Fruit fly (Drosophila melanogaster) whole organism, embryonic: ENCODE data around the gene Kr-h2.
A peak's percentile ranks its signal among the peaks of the same experiment; 100 is the strongest.

Experiments used
- Adf1 ChIP-seq: fragments of 200-800 bp; sonication (Bioruptor generic); IDR thresholded peaks from 2 replicates; pipeline ENCODE4 v1.3.6; 2022; ENCODE audit warnings: missing biosample characterization, missing genetic modification characterization
- Bdp1 ChIP-seq: fragments of 200-800 bp; sonication (Bioruptor generic); optimal IDR thresholded peaks from 3 replicates; lab custom pipeline; 2016; ENCODE audit warnings: missing biosample characterization, missing genetic modification characterization
- CG10462 ChIP-seq: fragments of 200-800 bp; sonication (Bioruptor generic); optimal IDR thresholded peaks from 2 replicates; lab custom pipeline; 2016; ENCODE audit warnings: missing biosample characterization, missing genetic modification characterization
- CG10543 ChIP-seq: fragments of 200-800 bp; sonication (Bioruptor generic); optimal IDR thresholded peaks from 3 replicates; lab custom pipeline; 2017; ENCODE audit warnings: missing biosample characterization, mild to moderate bottlenecking, missing genetic modification characterization, moderate library complexity
- CG12071 ChIP-seq: fragments of 200-800 bp; sonication (Bioruptor generic); optimal IDR thresholded peaks from 3 replicates; lab custom pipeline; 2018; ENCODE audit warnings: missing biosample characterization, mild to moderate bottlenecking, missing genetic modification characterization
- CG12769 ChIP-seq: fragments of 200-800 bp; sonication (Bioruptor generic); optimal IDR thresholded peaks from 2 replicates; lab custom pipeline; 2019; ENCODE audit warnings: missing biosample characterization, mild to moderate bottlenecking, missing genetic modification characterization, moderate library complexity
- CG15073 ChIP-seq: fragments of 200-800 bp; sonication (Bioruptor generic); optimal IDR thresholded peaks from 2 replicates; lab custom pipeline; 2016; ENCODE audit warnings: missing biosample characterization, missing genetic modification characterization
- CG17186 ChIP-seq: fragments of 200-800 bp; sonication (Bioruptor generic); optimal IDR thresholded peaks from 3 replicates; lab custom pipeline; 2017; ENCODE audit warnings: missing biosample characterization, missing genetic modification reagents, missing genetic modification characterization
- CG17912 ChIP-seq: fragments of 200-800 bp; sonication (Bioruptor generic); optimal IDR thresholded peaks from 2 replicates; lab custom pipeline; 2018; ENCODE audit warnings: missing biosample characterization, mild to moderate bottlenecking, missing genetic modification characterization
- CG18599 ChIP-seq: fragments of 200-800 bp; sonication (Bioruptor generic); optimal IDR thresholded peaks from 3 replicates; lab custom pipeline; 2017; ENCODE audit warnings: missing biosample characterization, missing genetic modification characterization, mild to moderate bottlenecking, moderate library complexity, missing genetic modification reagents
- CG2116 ChIP-seq: fragments of 200-800 bp; sonication (Bioruptor generic); optimal IDR thresholded peaks from 3 replicates; lab custom pipeline; 2018; ENCODE audit warnings: missing biosample characterization, mild to moderate bottlenecking, missing genetic modification characterization
- CG2199 ChIP-seq: fragments of 200-800 bp; sonication (Bioruptor generic); IDR thresholded peaks from 3 replicates; pipeline ENCODE4 v1.3.6; 2022; ENCODE audit warnings: missing biosample characterization, missing genetic modification characterization
- CG2875 ChIP-seq: fragments of 200-800 bp; sonication (Bioruptor generic); optimal IDR thresholded peaks from 2 replicates; lab custom pipeline; 2017; ENCODE audit warnings: missing biosample characterization, mild to moderate bottlenecking, missing genetic modification characterization, missing genetic modification reagents
- CG2889 ChIP-seq: fragments of 200-800 bp; sonication (Bioruptor generic); IDR thresholded peaks from 3 replicates; pipeline ENCODE4 v1.3.6; 2022; ENCODE audit warnings: missing biosample characterization, missing genetic modification characterization
- CG3407 ChIP-seq: fragments of 200-800 bp; sonication (Bioruptor generic); optimal IDR thresholded peaks from 2 replicates; lab custom pipeline; 2018; ENCODE audit warnings: missing biosample characterization, mild to moderate bottlenecking, missing genetic modification characterization
- CG4617 ChIP-seq: fragments of 200-800 bp; sonication (Bioruptor generic); optimal IDR thresholded peaks from 3 replicates; lab custom pipeline; 2016; ENCODE audit warnings: missing biosample characterization, missing genetic modification characterization, borderline replicate concordance
- CG4820 ChIP-seq: fragments of 200-800 bp; sonication (Bioruptor generic); optimal IDR thresholded peaks from 3 replicates; lab custom pipeline; 2016; ENCODE audit warnings: missing biosample characterization, missing genetic modification characterization
- CG6175 ChIP-seq: fragments of 200-800 bp; sonication (Bioruptor generic); IDR thresholded peaks from 3 replicates; pipeline ENCODE4 v1.3.6; 2022; ENCODE audit warnings: missing biosample characterization, missing genetic modification characterization
- CG6765 ChIP-seq: fragments of 200-800 bp; sonication (Bioruptor generic); optimal IDR thresholded peaks from 3 replicates; lab custom pipeline; 2017; ENCODE audit warnings: missing biosample characterization, mild to moderate bottlenecking, missing genetic modification characterization
- CG8281 ChIP-seq: fragments of 200-800 bp; sonication (Bioruptor generic); optimal IDR thresholded peaks from 2 replicates; lab custom pipeline; 2018; ENCODE audit warnings: missing biosample characterization, mild to moderate bottlenecking, missing genetic modification characterization, moderate library complexity
- CG8290 ChIP-seq, 3 experiments: fragments of 200-800 bp; sonication (Bioruptor generic); optimal IDR thresholded peaks; 2 replicates each; lab custom pipeline; 2016 to 2019; ENCODE audit warnings: missing biosample characterization in 3 of 3, missing genetic modification characterization in 3 of 3, mild to moderate bottlenecking in 2 of 3, moderate library complexity in 1 of 3
- CG9876 ChIP-seq: fragments of 200-800 bp; sonication (Bioruptor generic); optimal IDR thresholded peaks from 2 replicates; lab custom pipeline; 2016; ENCODE audit warnings: missing biosample characterization, missing genetic modification characterization
- Dbx ChIP-seq: fragments of 200-800 bp; sonication (Bioruptor generic); IDR thresholded peaks from 3 replicates; pipeline ENCODE4 v1.3.6; 2022; ENCODE audit warnings: missing biosample characterization, missing genetic modification characterization
- Deaf1 ChIP-seq: fragments of 200-800 bp; optimal IDR thresholded peaks from 3 replicates; lab custom pipeline; 2019; ENCODE audit warnings: missing biosample characterization, mild to moderate bottlenecking, missing genetic modification characterization, moderate library complexity
- GATAe ChIP-seq: fragments of 200-800 bp; sonication (Bioruptor generic); conservative IDR thresholded peaks from 2 replicates; pipeline ENCODE4 v1.3.6; 2022; ENCODE audit warnings: missing biosample characterization, missing genetic modification characterization
- Hr3 ChIP-seq: fragments of 200-800 bp; sonication (Bioruptor generic); optimal IDR thresholded peaks from 3 replicates; lab custom pipeline; 2016; ENCODE audit warnings: missing biosample characterization, missing genetic modification characterization
- Lhr ChIP-seq: fragments of 200-800 bp; sonication (Bioruptor generic); optimal IDR thresholded peaks from 3 replicates; lab custom pipeline; 2017; ENCODE audit warnings: mild to moderate bottlenecking, missing biosample characterization, missing genetic modification reagents, missing genetic modification characterization
- MTF-1 ChIP-seq: fragments of 200-800 bp; sonication (Bioruptor generic); optimal IDR thresholded peaks from 2 replicates; lab custom pipeline; 2018; ENCODE audit warnings: missing biosample characterization, mild to moderate bottlenecking, missing genetic modification characterization, borderline replicate concordance
- Med ChIP-seq: fragments of 200-800 bp; sonication (Bioruptor generic); peaks from one replicate; lab custom pipeline; 2016; ENCODE audit warnings: missing biosample characterization, missing genetic modification characterization, mild to moderate bottlenecking, inconsistent platforms, moderate library complexity
- Oli ChIP-seq: fragments of 200-800 bp; sonication (Bioruptor generic); optimal IDR thresholded peaks from 2 replicates; lab custom pipeline; 2018; ENCODE audit warnings: missing biosample characterization, mild to moderate bottlenecking, missing genetic modification characterization, moderate library complexity
- Opbp ChIP-seq: fragments of 200-800 bp; sonication (Bioruptor generic); IDR thresholded peaks from 3 replicates; pipeline ENCODE4 v1.3.6; 2022; ENCODE audit warnings: missing biosample characterization, missing genetic modification characterization; ENCODE audit not compliant: partially characterized antibody
- corto ChIP-seq: fragments of 200-800 bp; sonication (Bioruptor generic); optimal IDR thresholded peaks from 2 replicates; lab custom pipeline; 2016; ENCODE audit warnings: missing biosample characterization, mild to moderate bottlenecking, missing genetic modification characterization, moderate library complexity
- cwo ChIP-seq: fragments of 200-800 bp; sonication (Bioruptor generic); optimal IDR thresholded peaks from 3 replicates; lab custom pipeline; 2017; ENCODE audit warnings: missing biosample characterization, missing genetic modification characterization, mild to moderate bottlenecking, moderate library complexity, missing genetic modification reagents
- eyg ChIP-seq: fragments of 200-800 bp; sonication (Bioruptor generic); optimal IDR thresholded peaks from 3 replicates; lab custom pipeline; 2016; ENCODE audit warnings: missing biosample characterization, missing genetic modification characterization
- grau ChIP-seq: fragments of 200-800 bp; optimal IDR thresholded peaks from 3 replicates; lab custom pipeline; 2019; ENCODE audit warnings: missing biosample characterization, mild to moderate bottlenecking, missing genetic modification characterization, moderate library complexity
- hkb ChIP-seq, 2 experiments: fragments of 200-800 bp in 1 of 2; fragments of >200 bp in 1 of 2; sonication (Bioruptor generic) in 1 of 2; IDR thresholded peaks in 1 of 2; optimal IDR thresholded peaks in 1 of 2; 2 replicates each; pipeline versions ENCODE4 v1.3.6 to Lab custom; 2017 to 2022; ENCODE audit warnings: missing biosample characterization in 1 of 2, missing genetic modification characterization in 1 of 2
- inv ChIP-seq: fragments of 200-800 bp; sonication (Bioruptor generic); IDR thresholded peaks from 2 replicates; pipeline ENCODE4 v1.3.6; 2022; ENCODE audit warnings: missing biosample characterization, missing genetic modification characterization; ENCODE audit not compliant: partially characterized antibody
- knrl ChIP-seq: fragments of 200-800 bp; sonication (Bioruptor generic); IDR thresholded peaks from 3 replicates; pipeline ENCODE4 v1.3.6; 2022; ENCODE audit warnings: missing biosample characterization, missing genetic modification characterization; ENCODE audit not compliant: partially characterized antibody
- lmd ChIP-seq: fragments of 200-800 bp; sonication (Bioruptor generic); IDR thresholded peaks from 2 replicates; pipeline ENCODE4 v1.3.6; 2022; ENCODE audit warnings: missing biosample characterization, missing genetic modification characterization
- lov ChIP-seq, 2 experiments: fragments of 200-800 bp in 1 of 2; fragments of >200 bp in 1 of 2; sonication (Bioruptor generic) in 1 of 2; IDR thresholded peaks in 1 of 2; optimal IDR thresholded peaks in 1 of 2; 2 replicates in 1 of 2; 3 replicates in 1 of 2; pipeline versions ENCODE4 v1.3.6 to Lab custom; 2017 to 2022; ENCODE audit warnings: missing biosample characterization in 1 of 2, missing genetic modification characterization in 1 of 2
- mirr ChIP-seq: fragments of 200-800 bp; sonication (Bioruptor generic); optimal IDR thresholded peaks from 3 replicates; lab custom pipeline; 2018; ENCODE audit warnings: missing biosample characterization, mild to moderate bottlenecking, missing genetic modification characterization
- onecut ChIP-seq: fragments of 200-800 bp; sonication (Bioruptor generic); IDR thresholded peaks from 2 replicates; pipeline ENCODE4 v1.3.6; 2022; ENCODE audit warnings: missing biosample characterization, missing genetic modification characterization
- sens ChIP-seq: fragments of 200-800 bp; sonication (Bioruptor generic); peaks from one replicate; lab custom pipeline; 2016; ENCODE audit warnings: missing biosample characterization, missing genetic modification characterization
- sna ChIP-seq: fragments of 200-800 bp; sonication (Bioruptor generic); IDR thresholded peaks from 2 replicates; pipeline ENCODE4 v1.3.6; 2022; ENCODE audit warnings: missing biosample characterization, missing genetic modification characterization; ENCODE audit not compliant: partially characterized antibody
- sug ChIP-seq: fragments of 200-800 bp; optimal IDR thresholded peaks from 2 replicates; lab custom pipeline; 2019; ENCODE audit warnings: missing biosample characterization, mild to moderate bottlenecking, missing genetic modification characterization, moderate library complexity
- tap ChIP-seq: fragments of 200-800 bp; optimal IDR thresholded peaks from 3 replicates; lab custom pipeline; 2019; ENCODE audit warnings: missing biosample characterization, mild to moderate bottlenecking, missing genetic modification characterization, moderate library complexity
- vfl ChIP-seq: fragments of 200-800 bp; sonication (Bioruptor generic); optimal IDR thresholded peaks from 2 replicates; lab custom pipeline; 2016; ENCODE audit warnings: missing biosample characterization, missing genetic modification characterization
- zfh1 ChIP-seq: fragments of 200-800 bp; sonication (Bioruptor generic); IDR thresholded peaks from 3 replicates; pipeline ENCODE4 v1.3.6; 2022; ENCODE audit warnings: missing biosample characterization, missing genetic modification characterization

Kr-h2 gene

dm6 chr2L:6082936-6083627 lies 12.3 kb downstream of the Kr-h2 start (continued):
- TF ChIP-seq CG2889 (GFP tag; lab: Robert Waterston, UW), result no peak
- TF ChIP-seq vfl (GFP tag; lab: Kevin White, UChicago), result no peak
- TF ChIP-seq Bdp1 (GFP tag; lab: Kevin White, UChicago), result peak; percentile 8
- no peak; the same call in 2 of the 3 replicates for TF ChIP-seq Dbx (GFP tag; lab: Robert Waterston, UW)
- no peak for TF ChIP-seq CG9876 (GFP tag; lab: Kevin White, UChicago)
- TF ChIP-seq sna (GFP tag; lab: Robert Waterston, UW), result no peak
- TF ChIP-seq CG2116, result peak; percentile 18
- TF ChIP-seq CG17912 (GFP tag; lab: Kevin White, UChicago), result peak; percentile 25
- TF ChIP-seq Lhr, result no peak
- TF ChIP-seq CG4617 (GFP tag; lab: Kevin White, UChicago), result no peak
- TF ChIP-seq lov (optimal IDR thresholded peaks at IDR 0.05; lab: Kevin White, UChicago), result no peak
- TF ChIP-seq lov (GFP tag; IDR thresholded peaks at IDR 0.05; lab: Robert Waterston, UW), result no peak
- TF ChIP-seq CG17186 (GFP tag; lab: Kevin White, UChicago), result no peak
- TF ChIP-seq CG8281 (tag; lab: Kevin White, UChicago), result no peak
- no peak for TF ChIP-seq lmd
- peak; percentile 5 for TF ChIP-seq CG6765 (GFP tag; lab: Kevin White, UChicago)
- no peak for TF ChIP-seq knrl
- no peak for TF ChIP-seq onecut (GFP tag; lab: Robert Waterston, UW)
- TF ChIP-seq CG12769 (tag; lab: Kevin White, UChicago), result peak; percentile 70
- TF ChIP-seq Opbp (GFP tag; lab: Robert Waterston, UW), result no peak
- TF ChIP-seq hkb (optimal IDR thresholded peaks at IDR 0.05; lab: Kevin White, UChicago), result no peak
- TF ChIP-seq hkb (GFP tag; IDR thresholded peaks at IDR 0.05; lab: Robert Waterston, UW), result 0 out of 2 replicates have a peak, but pooled peaks have one; percentile 16
- no peak for TF ChIP-seq grau
- no peak for TF ChIP-seq CG2875 (GFP tag; lab: Kevin White, UChicago)
- TF ChIP-seq Hr3 (GFP tag; lab: Kevin White, UChicago), result no peak
- no peak for TF ChIP-seq Oli (tag; lab: Kevin White, UChicago)
- TF ChIP-seq CG15073 (GFP tag; lab: Kevin White, UChicago), result no peak
- no peak for TF ChIP-seq CG10462 (GFP tag; lab: Kevin White, UChicago)
- TF ChIP-seq CG12071, result peak; percentile 55
- no peak for TF ChIP-seq zfh1 (GFP tag; lab: Robert Waterston, UW)
- TF ChIP-seq CG3407 (GFP tag; lab: Kevin White, UChicago), result no peak
- no peak for TF ChIP-seq tap (tag; lab: Kevin White, UChicago)
- no peak for TF ChIP-seq eyg (GFP tag; lab: Kevin White, UChicago)

- TF ChIP-seq corto (no peak), Adf1 (GFP tag; lab: Robert Waterston, UW) (peak; percentile 26; the same call in 1 of the 2 replicates), sens (GFP tag; lab: Kevin White, UChicago) (no peak), CG18599 (GFP tag; lab: Kevin White, UChicago) (peak; percentile 19), CG6175 (0 out of 3 replicates have a peak, but pooled peaks have one; percentile 15), CG8290 (GFP tag; optimal IDR thresholded peaks at IDR 0.05; lab: Kevin White, UChicago) (no peak), CG8290 (tag; optimal IDR thresholded peaks at IDR 0.05; lab: Kevin White, UChicago) (peak in 1 of 2 experiments; percentile 2), CG3407 (GFP tag; lab: Kevin White, UChicago) (no peak), CG10543 (peak; percentile 9), MTF-1 (peak; percentile 38), GATAe (GFP tag; lab: Robert Waterston, UW) (peak; percentile 51; the same call in 1 of the 2 replicates), inv (GFP tag; lab: Robert Waterston, UW) (no peak), CG4820 (no peak), Med (GFP tag; lab: Kevin White, UChicago) (peak; percentile 63), sug (peak; percentile 63), mirr (GFP tag; lab: Kevin White, UChicago) (peak; percentile 85), CG2199 (GFP tag; lab: Robert Waterston, UW) (peak; percentile 91), cwo (GFP tag; lab: Kevin White, UChicago) (peak; percentile 67), Deaf1 (tag; lab: Kevin White, UChicago) (peak; percentile 17)
These were observed 13.9 kb downstream of the Kr-h2 start for dm6 chr2L:6084694-6085093.
